Worm (Caenorhabditis elegans) whole organism, L2 larva: ENCODE data around the gene faah-3.
"Not testable (repeated sequence)": the region's sequence is repeated elsewhere in the genome, so short reads cannot be mapped to it uniquely, and the experiment has no call there.

Source experiments
- C34F6.9 ChIP-seq: fragments of 150-350 bp; optimal IDR thresholded peaks from 2 replicates; lab custom pipeline; 2014; ENCODE audit warnings: missing biosample characterization, missing genetic modification characterization
- Y55F3AM.14 ChIP-seq: fragments of 200-800 bp; sonication (Bioruptor generic); optimal IDR thresholded peaks from 2 replicates; lab custom pipeline; 2018; ENCODE audit warnings: mild to moderate bottlenecking, missing genetic modification characterization, missing compliant biosample characterization
- ZK546.5 ChIP-seq: sonication (generic microtip); optimal IDR thresholded peaks from 2 replicates; lab custom pipeline; 2017; ENCODE audit warnings: missing biosample characterization, missing genetic modification characterization
- alr-1 ChIP-seq: fragments of 150-350 bp; optimal IDR thresholded peaks from 2 replicates; lab custom pipeline; 2014; ENCODE audit warnings: missing biosample characterization, missing genetic modification characterization
- ama-1 ChIP-seq: fragments of 150-350 bp; optimal IDR thresholded peaks from 2 replicates; lab custom pipeline; 2018; ENCODE audit warnings: inconsistent platforms
- ceh-16 ChIP-seq: fragments of 150-350 bp; optimal IDR thresholded peaks from 2 replicates; lab custom pipeline; 2014; ENCODE audit warnings: missing biosample characterization, missing genetic modification characterization
- ceh-82 ChIP-seq: fragments of 150-350 bp; optimal IDR thresholded peaks from 2 replicates; lab custom pipeline; 2014; ENCODE audit warnings: missing biosample characterization, missing genetic modification characterization
- crh-2 ChIP-seq: sonication (generic microtip); optimal IDR thresholded peaks from 2 replicates; lab custom pipeline; 2017; ENCODE audit warnings: missing biosample characterization, missing genetic modification characterization
- dmd-4 ChIP-seq: sonication (generic microtip); optimal IDR thresholded peaks from 2 replicates; lab custom pipeline; 2017; ENCODE audit warnings: missing biosample characterization, missing genetic modification characterization
- fos-1 ChIP-seq: fragments of 150-350 bp; optimal IDR thresholded peaks from 2 replicates; lab custom pipeline; 2014; ENCODE audit warnings: missing biosample characterization, missing genetic modification characterization
- lin-11 ChIP-seq: fragments of 150-350 bp; sonication (generic microtip); optimal IDR thresholded peaks from 2 replicates; lab custom pipeline; 2014; ENCODE audit warnings: missing biosample characterization, missing genetic modification characterization, inconsistent platforms, mixed read lengths
- lin-39 ChIP-seq: fragments of 150-350 bp; optimal IDR thresholded peaks from 2 replicates; lab custom pipeline; 2014; ENCODE audit warnings: missing biosample characterization, missing genetic modification reagents, missing genetic modification characterization
- mab-5 ChIP-seq: fragments of 150-350 bp; optimal IDR thresholded peaks from 2 replicates; lab custom pipeline; 2014; ENCODE audit warnings: missing biosample characterization, missing genetic modification characterization
- mbf-1 ChIP-seq: sonication (generic microtip); optimal IDR thresholded peaks from 2 replicates; lab custom pipeline; 2017; ENCODE audit warnings: missing biosample characterization, missing genetic modification characterization
- mdl-1 ChIP-seq, 2 experiments: fragments of 150-350 bp in 1 of 2; sonication (generic microtip) in 1 of 2; optimal IDR thresholded peaks; 2 replicates each; lab custom pipeline; 2017; ENCODE audit warnings: missing biosample characterization in 2 of 2, missing genetic modification characterization in 2 of 2
- nhr-10 ChIP-seq: sonication (generic microtip); optimal IDR thresholded peaks from 2 replicates; lab custom pipeline; 2017; ENCODE audit warnings: missing biosample characterization, missing genetic modification characterization
- nhr-11 ChIP-seq: fragments of 150-350 bp; optimal IDR thresholded peaks from 2 replicates; lab custom pipeline; 2014; ENCODE audit warnings: missing biosample characterization, missing genetic modification characterization
- nhr-12 ChIP-seq: fragments of 150-350 bp; optimal IDR thresholded peaks from 2 replicates; lab custom pipeline; 2014; ENCODE audit warnings: missing biosample characterization, missing genetic modification characterization
- nhr-129 ChIP-seq: fragments of 150-350 bp; optimal IDR thresholded peaks from 2 replicates; lab custom pipeline; 2014; ENCODE audit warnings: missing biosample characterization, missing genetic modification characterization
- nhr-237 ChIP-seq: fragments of 150-350 bp; optimal IDR thresholded peaks from 2 replicates; lab custom pipeline; 2014; ENCODE audit warnings: missing biosample characterization, missing genetic modification characterization
- nhr-25 ChIP-seq: fragments of 150-350 bp; sonication (generic microtip); optimal IDR thresholded peaks from 3 replicates; lab custom pipeline; 2014; ENCODE audit warnings: missing biosample characterization, missing genetic modification characterization
- peb-1 ChIP-seq: fragments of 150-350 bp; optimal IDR thresholded peaks from 2 replicates; lab custom pipeline; 2014; ENCODE audit warnings: missing biosample characterization, missing genetic modification characterization
- skn-1 ChIP-seq: sonication (generic microtip); optimal IDR thresholded peaks from 2 replicates; lab custom pipeline; 2017; ENCODE audit warnings: missing biosample characterization, missing genetic modification characterization
- sma-9 ChIP-seq, 2 experiments: fragments of 150-350 bp in 1 of 2; sonication (generic microtip) in 1 of 2; optimal IDR thresholded peaks; 2 replicates each; lab custom pipeline; 2014 to 2016; ENCODE audit warnings: missing genetic modification characterization in 2 of 2, mild to moderate bottlenecking in 1 of 2, missing biosample characterization in 1 of 2, missing compliant biosample characterization in 1 of 2, missing genetic modification reagents in 1 of 2, moderate library complexity in 1 of 2
- snpc-4 ChIP-seq: fragments of 150-350 bp; optimal IDR thresholded peaks from 2 replicates; lab custom pipeline; 2014; ENCODE audit warnings: missing biosample characterization, missing genetic modification characterization
- unc-62 ChIP-seq: fragments of 150-350 bp; optimal IDR thresholded peaks from 2 replicates; lab custom pipeline; 2014; ENCODE audit warnings: missing biosample characterization, missing genetic modification reagents, missing genetic modification characterization
- ztf-1 ChIP-seq: fragments of 200-800 bp; sonication (Bioruptor generic); conservative IDR thresholded peaks from 2 replicates; pipeline ENCODE4 v1.3.6; 2022; ENCODE audit warnings: missing genetic modification characterization, missing compliant biosample characterization
- ztf-4 ChIP-seq: fragments of 150-350 bp; optimal IDR thresholded peaks from 2 replicates; lab custom pipeline; 2014; ENCODE audit warnings: missing biosample characterization, missing genetic modification characterization

The faah-3 gene

DNA sequence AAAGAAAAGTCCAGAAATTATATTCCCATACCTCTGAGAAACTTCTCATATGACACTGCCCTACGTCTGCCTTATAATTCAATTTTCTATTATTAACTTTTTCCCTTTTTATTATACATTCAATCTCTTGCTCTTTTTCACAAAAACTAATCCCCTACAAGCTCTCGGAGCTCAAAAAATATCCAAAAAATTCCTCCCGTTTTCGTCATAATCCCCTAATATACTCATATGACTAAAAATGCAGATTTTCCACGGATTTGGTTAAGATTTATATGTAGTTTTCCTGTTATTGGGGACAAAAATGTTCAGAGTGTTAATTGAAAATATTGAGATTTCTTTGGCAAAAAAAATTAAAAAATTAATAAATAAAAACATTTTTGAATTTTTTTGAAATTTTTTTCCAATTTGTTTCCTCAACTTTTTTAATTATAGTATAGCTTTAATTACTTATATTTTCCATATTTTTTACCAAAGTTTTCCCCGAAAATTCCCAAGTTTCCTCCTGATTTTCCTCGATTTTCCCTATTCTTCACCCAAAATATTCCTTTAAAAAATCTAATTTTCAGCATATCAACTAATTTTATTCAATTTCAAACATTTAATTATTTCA lies 21.0 kb downstream of the faah-3 start, which contains the start of gene lgc-30:
Gene lgc-30, plus strand, starts transcription at position 560 of the 610 bp plus-strand sequence.
- no peak for TF ChIP-seq nhr-11 (tag; lab: Kevin White, UChicago)
- no peak for TF ChIP-seq nhr-10

DNA sequence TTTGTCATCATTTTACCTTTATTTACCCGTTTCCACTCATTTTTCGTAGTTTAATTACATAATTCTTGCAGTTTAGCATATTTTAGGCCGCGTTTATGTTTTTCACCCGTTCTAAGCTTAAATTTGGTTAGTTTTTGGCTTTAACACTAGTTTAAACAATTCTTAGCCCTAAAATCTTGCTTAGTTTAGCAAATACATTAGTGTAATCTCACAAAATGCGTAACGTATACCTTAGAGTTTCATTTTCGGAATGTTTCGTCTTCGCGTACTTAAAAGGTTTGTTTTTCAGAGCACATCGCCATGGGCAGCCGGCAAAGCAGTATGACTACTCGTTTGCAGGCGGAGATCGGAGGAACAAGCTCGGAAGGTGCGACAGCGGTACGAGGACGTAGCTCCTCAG lies 25.8 kb downstream of the faah-3 start, which contains the start of gene F58H7.5:
Gene F58H7.5, plus strand, starts transcription at position 301 of the 400 bp plus-strand sequence.
- TF ChIP-seq nhr-129 (tag; lab: Kevin White, UChicago) (no peak), ceh-82 (tag; lab: Kevin White, UChicago) (no peak), crh-2 (tag; lab: Kevin White, UChicago) (no peak), nhr-237 (tag; lab: Kevin White, UChicago) (no peak), C34F6.9 (tag; lab: Kevin White, UChicago) (no peak), ama-1 (lab: Kevin White, UChicago) (no peak), mab-5 (tag; lab: Kevin White, UChicago) (no peak), fos-1 (tag; lab: Kevin White, UChicago) (no peak), unc-62 (no peak), lin-39 (no peak), lin-11 (tag; lab: Kevin White, UChicago) (no peak), snpc-4 (no peak), sma-9 (GFP tag; optimal IDR thresholded peaks at IDR 0.05; lab: Kevin White, UChicago) (no peak), sma-9 (tag; optimal IDR thresholded peaks at IDR 0.05; lab: Kevin White, UChicago) (no peak), dmd-4 (no peak), mdl-1 (tag; optimal IDR thresholded peaks at IDR 0.05; lab: Kevin White, UChicago) (no peak), nhr-12 (tag; lab: Kevin White, UChicago) (no peak), alr-1 (no peak), ceh-16 (no peak)

- no peak for TF ChIP-seq sma-9 (GFP tag; optimal IDR thresholded peaks at IDR 0.05; lab: Kevin White, UChicago)
- TF ChIP-seq sma-9 (tag; optimal IDR thresholded peaks at IDR 0.05; lab: Kevin White, UChicago), result no peak
- no peak for TF ChIP-seq Y55F3AM.14 (GFP tag; lab: Kevin White, UChicago)
- no peak for TF ChIP-seq nhr-237 (tag; lab: Kevin White, UChicago)
- TF ChIP-seq skn-1 (tag; lab: Kevin White, UChicago), result no peak
- no peak for TF ChIP-seq ZK546.5 (tag; lab: Kevin White, UChicago)
- no peak for TF ChIP-seq peb-1 (tag; lab: Kevin White, UChicago)
Measured at ce11 chrIV:917640-918039, 27.8 kb downstream of the faah-3 start.

DNA sequence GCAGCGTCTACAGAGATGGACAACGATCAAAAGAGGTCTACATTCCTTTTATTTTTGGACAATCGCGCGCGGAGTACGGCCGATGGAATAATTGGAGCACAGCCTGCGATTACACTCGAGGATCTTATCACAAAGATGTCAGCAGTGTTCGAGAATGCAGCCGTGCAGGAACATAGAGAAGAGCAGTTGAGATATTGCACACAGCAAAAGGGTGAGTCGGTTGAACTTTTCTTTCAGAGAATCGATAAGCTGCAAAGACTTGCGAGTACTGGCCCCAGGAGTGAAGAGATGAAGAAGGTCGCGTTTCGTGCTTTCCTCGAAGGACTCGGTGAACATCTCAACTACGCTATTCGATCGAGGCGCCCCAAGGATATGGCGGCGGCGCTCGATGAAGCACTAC lies 30.6 kb downstream of the faah-3 start:
- TF ChIP-seq ztf-1 (GFP tag; lab: Robert Waterston, UW) (no peak), nhr-25 (tag; lab: Kevin White, UChicago) (no peak), nhr-12 (tag; lab: Kevin White, UChicago) (no peak), mbf-1 (tag; lab: Kevin White, UChicago) (no peak), lin-11 (tag; lab: Kevin White, UChicago) (no peak)

DNA sequence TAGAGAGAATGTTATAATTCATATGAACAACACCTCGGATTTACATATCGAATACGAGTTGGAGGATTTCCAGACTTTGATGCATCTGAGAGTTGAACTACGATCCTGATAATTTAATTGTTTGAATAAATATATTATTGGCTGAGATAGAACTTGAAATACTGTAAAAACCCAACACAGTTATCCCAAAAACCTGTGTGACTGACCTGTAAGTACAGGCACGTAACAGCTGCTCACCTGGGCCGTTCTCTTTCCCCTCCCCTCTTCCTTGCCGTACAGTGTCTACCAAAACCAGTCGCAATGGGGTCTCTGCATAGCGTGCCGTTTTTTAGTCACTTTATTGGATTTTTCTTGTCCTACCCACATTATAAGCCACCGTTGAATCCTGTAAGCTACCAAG lies 40.5 kb downstream of the faah-3 start, which contains the start of gene fbxc-12:
Gene fbxc-12, plus strand, starts transcription at position 301 of the 400 bp plus-strand sequence.
- not testable (repeated sequence) for TF ChIP-seq lin-11 (tag; lab: Kevin White, UChicago); ztf-1 (GFP tag; lab: Robert Waterston, UW); ztf-4
